Worm (Caenorhabditis elegans): Measurements from ENCODE around the gene ilys-2.

DNA sequence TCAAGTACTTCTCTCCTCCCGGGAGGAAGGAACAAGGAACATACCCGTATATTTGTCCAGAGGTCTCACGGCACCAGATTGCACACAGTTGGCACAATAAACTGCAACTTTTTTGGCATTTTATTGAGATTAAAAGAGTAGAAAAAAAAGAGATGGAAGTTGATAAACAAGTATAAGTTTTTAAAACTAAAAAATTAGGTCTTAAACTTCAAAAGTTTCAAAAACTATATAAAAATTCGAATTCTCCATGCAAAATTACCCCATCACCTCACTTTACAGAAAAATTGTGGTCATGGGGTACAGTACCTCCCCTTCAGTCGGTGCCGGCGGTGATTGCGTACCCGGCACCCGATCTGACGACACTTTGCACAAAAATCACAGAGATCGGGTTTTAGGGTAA is 16.2 kb upstream of the ilys-2 start, which contains the start of gene C45G7.13:
- TF ChIP-seq snpc-4 (tag; optimal IDR thresholded peaks at IDR 0.05) (no peak), lin-39 (tag; optimal IDR thresholded peaks at IDR 0.05) (no peak), aly-2 (tag; optimal IDR thresholded peaks at IDR 0.05) (no peak), zip-4 (GFP tag; optimal IDR thresholded peaks at IDR 0.05) (no peak), grh-1 (GFP tag; IDR thresholded peaks at IDR 0.05) (no peak), fos-1 (tag; optimal IDR thresholded peaks at IDR 0.05) (no peak), pqm-1 (tag; optimal IDR thresholded peaks at IDR 0.05) (no peak), nhr-77 (tag; optimal IDR thresholded peaks at IDR 0.05) (no peak), mep-1 (tag; optimal IDR thresholded peaks at IDR 0.05) (no peak)

Measured in whole organism, L1 larva.